Fruit fly (Drosophila melanogaster) whole organism, pupa: ENCODE measurements around the gene Glys.

Experiments
- CG10348 ChIP-seq: fragments of 200-800 bp; sonication (Bioruptor generic); IDR thresholded peaks from 2 replicates; pipeline ENCODE4 v1.3.6; 2022; ENCODE audit warnings: missing biosample characterization, missing genetic modification characterization
- CG12605 ChIP-seq: fragments of 200-800 bp; sonication (Bioruptor generic); IDR thresholded peaks from 2 replicates; pipeline ENCODE4 v1.3.6; 2022; ENCODE audit warnings: missing biosample characterization, missing genetic modification characterization
- CG13204 ChIP-seq: fragments of 200-800 bp; sonication (Bioruptor generic); optimal IDR thresholded peaks from 2 replicates; lab custom pipeline; 2018; ENCODE audit warnings: missing biosample characterization, mild to moderate bottlenecking, missing genetic modification characterization, moderate library complexity
- CG14655 ChIP-seq: fragments of 200-800 bp; sonication (Bioruptor generic); optimal IDR thresholded peaks from 3 replicates; lab custom pipeline; 2017; ENCODE audit warnings: mild to moderate bottlenecking, missing biosample characterization, missing genetic modification reagents, missing genetic modification characterization
- CG15710 ChIP-seq: fragments of 200-800 bp; sonication (Bioruptor generic); optimal IDR thresholded peaks from 2 replicates; lab custom pipeline; 2018; ENCODE audit warnings: missing biosample characterization, mild to moderate bottlenecking, missing genetic modification characterization, moderate library complexity
- CG17806 ChIP-seq: fragments of 200-800 bp; sonication (Bioruptor generic); optimal IDR thresholded peaks from 2 replicates; lab custom pipeline; 2018; ENCODE audit warnings: missing biosample characterization, mild to moderate bottlenecking, missing genetic modification characterization, moderate library complexity
- CG32121 ChIP-seq: fragments of 200-800 bp; sonication (Bioruptor generic); IDR thresholded peaks from 2 replicates; pipeline ENCODE4 v1.3.6; 2022; ENCODE audit warnings: missing biosample characterization, missing genetic modification characterization
- CG34367 ChIP-seq: fragments of 200-800 bp; sonication (Bioruptor generic); optimal IDR thresholded peaks from 2 replicates; lab custom pipeline; 2018; ENCODE audit warnings: missing biosample characterization, mild to moderate bottlenecking, missing genetic modification characterization
- CG4496 ChIP-seq: fragments of 200-800 bp; sonication (Bioruptor generic); IDR thresholded peaks from 3 replicates; pipeline ENCODE4 v1.3.6; 2022; ENCODE audit warnings: missing biosample characterization, missing genetic modification characterization
- CG8159 ChIP-seq: fragments of 200-800 bp; sonication (Bioruptor generic); optimal IDR thresholded peaks from 3 replicates; lab custom pipeline; 2018; ENCODE audit warnings: missing biosample characterization, mild to moderate bottlenecking, missing genetic modification characterization, moderate library complexity
- CG8301 ChIP-seq: fragments of 200-800 bp; sonication (Bioruptor generic); optimal IDR thresholded peaks from 2 replicates; lab custom pipeline; 2018; ENCODE audit warnings: missing biosample characterization, mild to moderate bottlenecking, missing genetic modification characterization
- CG9948 ChIP-seq: fragments of 200-800 bp; sonication (Bioruptor generic); optimal IDR thresholded peaks from 2 replicates; lab custom pipeline; 2018; ENCODE audit warnings: missing biosample characterization, mild to moderate bottlenecking, missing genetic modification characterization, moderate library complexity
- D1 ChIP-seq: fragments of 200-800 bp; sonication (Bioruptor generic); optimal IDR thresholded peaks from 2 replicates; lab custom pipeline; 2018; ENCODE audit warnings: missing biosample characterization, mild to moderate bottlenecking, missing genetic modification characterization, moderate library complexity
- EcR ChIP-seq: fragments of 200-800 bp; sonication (Bioruptor generic); optimal IDR thresholded peaks from 3 replicates; lab custom pipeline; 2019; ENCODE audit warnings: missing biosample characterization, missing genetic modification characterization, mild to moderate bottlenecking, moderate library complexity, missing genetic modification reagents
- Ets98B ChIP-seq: fragments of 200-800 bp; sonication (Bioruptor generic); IDR thresholded peaks from 2 replicates; pipeline ENCODE4 v1.3.6; 2022; ENCODE audit warnings: missing biosample characterization, missing genetic modification characterization
- Pif1A ChIP-seq: fragments of 200-800 bp; sonication (Bioruptor generic); optimal IDR thresholded peaks from 3 replicates; lab custom pipeline; 2016; ENCODE audit warnings: missing biosample characterization, missing genetic modification characterization
- Pif1B ChIP-seq: fragments of 200-800 bp; sonication (Bioruptor generic); optimal IDR thresholded peaks from 3 replicates; lab custom pipeline; 2016; ENCODE audit warnings: missing biosample characterization, missing genetic modification characterization
- Snoo ChIP-seq: fragments of 200-800 bp; sonication (Bioruptor generic); optimal IDR thresholded peaks from 3 replicates; lab custom pipeline; 2017; ENCODE audit warnings: missing biosample characterization, mild to moderate bottlenecking, missing genetic modification characterization, inconsistent platforms
- fd96Ca ChIP-seq: fragments of 200-800 bp; sonication (Bioruptor generic); IDR thresholded peaks from 3 replicates; pipeline ENCODE4 v1.3.6; 2022; ENCODE audit warnings: missing biosample characterization, missing genetic modification characterization
- gl ChIP-seq: fragments of 200-800 bp; sonication (Bioruptor generic); optimal IDR thresholded peaks from 2 replicates; lab custom pipeline; 2018; ENCODE audit warnings: missing biosample characterization, mild to moderate bottlenecking, missing genetic modification characterization
- rn ChIP-seq: fragments of 200-800 bp; sonication (Bioruptor generic); IDR thresholded peaks from 2 replicates; pipeline ENCODE4 v1.3.6; 2022; ENCODE audit warnings: missing biosample characterization, missing genetic modification characterization

The Glys gene

DNA sequence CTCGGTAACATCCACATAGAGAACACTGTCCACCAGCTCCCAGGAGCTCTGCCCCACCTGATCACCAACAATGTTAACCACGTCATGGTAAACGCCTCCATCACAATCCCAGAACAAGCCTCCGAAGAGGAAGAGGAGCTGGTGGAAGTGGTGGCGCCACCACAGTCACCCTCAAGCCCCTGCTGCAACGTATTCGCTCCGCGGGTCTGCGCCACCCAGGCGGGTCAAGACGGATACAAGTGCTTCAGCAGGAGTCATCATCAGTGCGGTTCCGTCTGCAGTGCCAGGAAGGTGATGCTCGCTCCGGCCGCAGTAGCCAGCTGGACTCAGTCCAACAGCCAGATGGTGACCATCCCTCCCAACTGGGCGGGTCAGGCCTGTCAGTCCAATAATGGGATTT lies 9.1 kb downstream of the Glys start:
- TF ChIP-seq fd96Ca (GFP tag; lab: Robert Waterston, UW) (no peak), CG4496 (GFP tag; lab: Robert Waterston, UW) (no peak), D1 (tag; lab: Kevin White, UChicago) (no peak), CG34367 (tag; lab: Kevin White, UChicago) (no peak), Ets98B (GFP tag; lab: Robert Waterston, UW) (no peak), Pif1A (GFP tag; lab: Kevin White, UChicago) (no peak), Snoo (tag; lab: Kevin White, UChicago) (no peak), rn (GFP tag; lab: Robert Waterston, UW) (no peak), gl (tag; lab: Kevin White, UChicago) (no peak), EcR (GFP tag; lab: Kevin White, UChicago) (no peak)

DNA sequence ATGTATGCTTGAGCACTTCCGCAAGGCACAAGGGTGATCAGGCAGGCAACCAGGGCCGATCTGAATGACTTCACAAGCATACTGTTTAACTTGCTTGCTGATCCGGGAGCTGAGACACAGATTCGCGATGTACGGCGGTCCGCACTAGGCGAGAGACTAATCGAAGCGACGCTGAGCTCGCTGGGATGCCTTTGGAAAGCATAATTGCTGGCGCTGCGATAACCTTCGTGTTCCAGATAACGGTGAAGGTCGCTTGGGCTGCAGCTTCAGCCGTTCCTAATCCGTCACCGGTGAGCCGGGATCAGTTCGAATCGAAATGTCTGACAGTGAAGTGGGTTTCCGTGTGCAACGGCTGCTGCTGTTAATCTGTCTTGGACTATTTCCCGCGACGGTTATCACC lies 10.5 kb downstream of the Glys start, which contains the start of the genes CG6912 and CG3984:
CG6912 (minus strand) TSS at position 159 of the 400 bp plus-strand sequence.
CG3984 (plus strand) TSS at position 303 of the 400 bp plus-strand sequence.
- TF ChIP-seq CG12605 (GFP tag; lab: Robert Waterston, UW) = no peak
- no peak for TF ChIP-seq Ets98B (GFP tag; lab: Robert Waterston, UW)
- no peak for TF ChIP-seq CG13204
- TF ChIP-seq CG9948 (tag; lab: Kevin White, UChicago) = no peak
- TF ChIP-seq fd96Ca (GFP tag; lab: Robert Waterston, UW) = no peak
- TF ChIP-seq CG14655 = no peak
- TF ChIP-seq CG34367 (tag; lab: Kevin White, UChicago) = no peak
- TF ChIP-seq CG8301 (tag; lab: Kevin White, UChicago) = no peak
- TF ChIP-seq CG4496 (GFP tag; lab: Robert Waterston, UW) = no peak
- no peak for TF ChIP-seq CG15710 (tag; lab: Kevin White, UChicago)
- TF ChIP-seq Pif1A (GFP tag; lab: Kevin White, UChicago) = no peak
- TF ChIP-seq CG17806 = no peak
- no peak for TF ChIP-seq gl (tag; lab: Kevin White, UChicago)
- TF ChIP-seq D1 (tag; lab: Kevin White, UChicago) = no peak
- no peak for TF ChIP-seq rn (GFP tag; lab: Robert Waterston, UW)
- TF ChIP-seq CG8159 (tag; lab: Kevin White, UChicago) = no peak
- TF ChIP-seq CG32121 (GFP tag; lab: Robert Waterston, UW) = no peak
- TF ChIP-seq, all 21 proteins: peak for 0

DNA sequence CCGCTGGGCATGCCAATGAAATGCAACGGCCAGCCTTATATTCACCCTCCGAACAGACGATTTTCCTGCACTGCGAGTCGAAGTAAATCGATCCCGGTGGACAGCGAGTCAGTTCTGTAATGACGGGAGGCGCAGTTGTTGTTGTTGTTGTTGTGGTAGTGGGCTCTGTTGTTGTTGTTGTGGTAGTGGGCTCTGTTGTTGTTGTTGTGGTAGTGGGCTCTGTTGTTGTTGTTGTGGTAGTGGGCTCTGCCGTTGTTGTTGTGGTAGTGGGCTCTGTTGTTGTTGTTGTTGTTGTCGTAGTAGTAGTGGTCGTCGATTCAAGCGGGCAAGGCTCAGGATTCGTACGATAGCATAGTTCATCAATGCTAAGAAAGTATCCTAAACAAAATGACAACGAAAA lies 11.3 kb downstream of the Glys start:
- TF ChIP-seq CG17806 = no peak
- TF ChIP-seq Ets98B (GFP tag; lab: Robert Waterston, UW) = no peak
- TF ChIP-seq CG34367 (tag; lab: Kevin White, UChicago) = no peak
- TF ChIP-seq CG9948 (tag; lab: Kevin White, UChicago) = no peak
- TF ChIP-seq Pif1B (GFP tag; lab: Kevin White, UChicago) = no peak
- TF ChIP-seq CG14655 = no peak
- no peak for TF ChIP-seq CG10348 (GFP tag; lab: Robert Waterston, UW)
- no peak for TF ChIP-seq rn (GFP tag; lab: Robert Waterston, UW)
- TF ChIP-seq CG8301 (tag; lab: Kevin White, UChicago) = no peak
- no peak for TF ChIP-seq Pif1A (GFP tag; lab: Kevin White, UChicago)
- TF ChIP-seq CG32121 (GFP tag; lab: Robert Waterston, UW) = no peak
- TF ChIP-seq CG13204 = no peak
- no peak for TF ChIP-seq EcR (GFP tag; lab: Kevin White, UChicago)
- TF ChIP-seq gl (tag; lab: Kevin White, UChicago) = no peak
- no peak for TF ChIP-seq fd96Ca (GFP tag; lab: Robert Waterston, UW)
- TF ChIP-seq Snoo (tag; lab: Kevin White, UChicago) = no peak
- TF ChIP-seq CG8159 (tag; lab: Kevin White, UChicago) = no peak
- TF ChIP-seq D1 (tag; lab: Kevin White, UChicago) = no peak
- TF ChIP-seq, all 21 proteins: peak for 0

DNA sequence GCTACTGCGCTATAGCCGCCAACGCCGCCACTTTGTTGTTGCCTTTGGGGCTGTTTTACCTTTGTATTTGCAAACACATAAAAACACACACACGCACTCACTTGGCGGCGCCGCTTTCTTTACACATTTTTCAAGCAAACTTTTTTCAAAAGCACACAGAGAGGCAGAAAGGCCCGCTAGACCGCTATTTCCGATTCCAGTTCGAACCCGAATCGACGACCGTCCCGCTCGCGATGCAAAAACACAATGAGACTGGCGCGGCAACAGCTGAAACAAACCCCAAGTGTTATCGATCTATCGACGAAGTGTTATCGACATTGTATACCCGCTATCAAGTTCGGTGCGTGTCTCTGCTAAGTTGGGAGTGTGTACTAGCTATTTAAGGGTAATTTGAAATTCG lies 15.7 kb downstream of the Glys start, which contains the start of gene CG42788:
CG42788 (minus strand) TSS at position 250 of the 400 bp plus-strand sequence.
- TF ChIP-seq D1 (tag; lab: Kevin White, UChicago) (no peak), EcR (GFP tag; lab: Kevin White, UChicago) (peak; percentile 59), gl (tag; lab: Kevin White, UChicago) (no peak), Pif1B (GFP tag; lab: Kevin White, UChicago) (peak; percentile 33), CG34367 (tag; lab: Kevin White, UChicago) (peak; percentile 15), rn (GFP tag; lab: Robert Waterston, UW) (no peak), Snoo (tag; lab: Kevin White, UChicago) (peak; percentile 80), CG15710 (tag; lab: Kevin White, UChicago) (peak; percentile 33), CG9948 (tag; lab: Kevin White, UChicago) (peak; percentile 0), CG13204 (peak; percentile 82)

DNA sequence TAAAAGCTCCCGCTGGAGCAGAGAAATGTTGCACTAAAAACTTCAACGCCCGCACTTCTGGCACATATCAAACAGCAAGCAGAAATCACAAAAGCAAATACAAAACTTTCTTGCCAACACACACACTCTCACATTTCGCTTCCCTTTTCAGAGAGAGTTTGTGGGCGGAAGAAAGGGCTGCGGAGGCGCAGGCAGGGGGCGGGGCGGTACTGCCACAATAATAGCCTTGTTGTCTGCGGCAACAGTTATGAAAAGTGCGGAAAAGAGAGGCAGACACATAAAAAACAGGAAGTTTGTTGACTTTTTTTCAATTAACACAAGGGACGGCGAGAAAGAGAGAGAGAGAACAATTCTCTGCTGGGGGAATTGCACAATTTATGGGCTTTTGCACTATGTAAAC lies 16.5 kb downstream of the Glys start:
- no peak for TF ChIP-seq CG14655
- peak; percentile 54 for TF ChIP-seq EcR (GFP tag; lab: Kevin White, UChicago)
- no peak for TF ChIP-seq CG8301 (tag; lab: Kevin White, UChicago)
- no peak for TF ChIP-seq CG15710 (tag; lab: Kevin White, UChicago)
- TF ChIP-seq CG8159 (tag; lab: Kevin White, UChicago) = no peak
- no peak for TF ChIP-seq rn (GFP tag; lab: Robert Waterston, UW)
- no peak for TF ChIP-seq CG9948 (tag; lab: Kevin White, UChicago)
- no peak for TF ChIP-seq CG10348 (GFP tag; lab: Robert Waterston, UW)
- TF ChIP-seq gl (tag; lab: Kevin White, UChicago) = no peak
- TF ChIP-seq CG13204 = peak; percentile 25
- no peak for TF ChIP-seq CG17806
- TF ChIP-seq CG12605 (GFP tag; lab: Robert Waterston, UW) = no peak
- TF ChIP-seq, all 21 proteins: peak for 2
